Fruit fly (Drosophila melanogaster) whole organism: ENCODE results near the gene CG11791.

ENCODE experiments used
- CG8478 ChIP-seq: fragments of >200 bp; optimal IDR thresholded peaks from 2 replicates; lab custom pipeline; 2018; ENCODE audit warnings: inconsistent platforms
- Dll ChIP-seq: fragments of >200 bp; optimal IDR thresholded peaks from 2 replicates; lab custom pipeline; 2017
- EcR ChIP-seq, 2 experiments: fragments of >200 bp; optimal IDR thresholded peaks; 2 replicates each; lab custom pipeline; 2017; ENCODE audit warnings: missing biosample characterization in 2 of 2, missing genetic modification characterization in 2 of 2, missing genetic modification reagents in 2 of 2
- pan ChIP-seq: fragments of >200 bp; optimal IDR thresholded peaks from 2 replicates; lab custom pipeline; 2017
- psq ChIP-seq: fragments of >200 bp; optimal IDR thresholded peaks from 2 replicates; lab custom pipeline; 2017
- usp ChIP-seq: fragments of >200 bp; optimal IDR thresholded peaks from 2 replicates; lab custom pipeline; 2017; ENCODE audit warnings: missing biosample characterization, missing genetic modification characterization, mixed read lengths

CG11791 gene

dm6 chr3R:25054451-25055188, 5.2 kb downstream of the CG11791 start, which contains the start of gene CG31109:
Gene CG31109 (minus strand): TSS chr3R:25054653.
- no peak for TF ChIP-seq Dll (lab: Kevin White, UChicago)
- no peak for TF ChIP-seq CG8478 (lab: Kevin White, UChicago)

dm6 chr3R:25056016-25056415, 6.6 kb downstream of the CG11791 start, which contains the start of the genes CG31111 and stac:
Gene CG31111 (minus strand): TSS chr3R:25056177.
Gene stac (plus strand): TSS chr3R:25056286.
- TF ChIP-seq pan: no peak
- TF ChIP-seq psq (lab: Kevin White, UChicago): no peak
- no peak for TF ChIP-seq CG8478 (lab: Kevin White, UChicago)
- no peak for TF ChIP-seq EcR (GFP tag; optimal IDR thresholded peaks at IDR 0.05; lab: Kevin White, UChicago)
- no peak for TF ChIP-seq usp (GFP tag; lab: Kevin White, UChicago)
- no peak for TF ChIP-seq Dll (lab: Kevin White, UChicago)

- TF ChIP-seq EcR (GFP tag; optimal IDR thresholded peaks at IDR 0.05; lab: Kevin White, UChicago) (no peak), usp (GFP tag; lab: Kevin White, UChicago) (no peak), pan (no peak)
These were observed 7.2 kb downstream of the CG11791 start for dm6 chr3R:25056488-25057157.

dm6 chr3R:25060462-25060861, 11.0 kb downstream of the CG11791 start:
- no peak for TF ChIP-seq Dll (lab: Kevin White, UChicago)
- no peak for TF ChIP-seq psq (lab: Kevin White, UChicago)
- no peak for TF ChIP-seq pan
- no peak for TF ChIP-seq usp (GFP tag; lab: Kevin White, UChicago)
- no peak for TF ChIP-seq CG8478 (lab: Kevin White, UChicago)
- no peak for TF ChIP-seq EcR (GFP tag; optimal IDR thresholded peaks at IDR 0.05; lab: Kevin White, UChicago)

- TF ChIP-seq Dll (lab: Kevin White, UChicago) (no peak), psq (lab: Kevin White, UChicago) (no peak), EcR (GFP tag; optimal IDR thresholded peaks at IDR 0.05; lab: Kevin White, UChicago) (no peak), pan (no peak), usp (GFP tag; lab: Kevin White, UChicago) (no peak), CG8478 (lab: Kevin White, UChicago) (no peak)
These were observed 15.8 kb downstream of the CG11791 start, which contains the start of the genes veli and PQBP1 for dm6 chr3R:25064907-25065841. Gene veli (minus strand): TSS chr3R:25065591. Gene PQBP1 (plus strand): TSS chr3R:25065791.

- TF ChIP-seq usp (GFP tag; lab: Kevin White, UChicago) (no peak), CG8478 (lab: Kevin White, UChicago) (no peak), EcR (GFP tag; optimal IDR thresholded peaks at IDR 0.05; lab: Kevin White, UChicago) (no peak), pan (no peak), Dll (lab: Kevin White, UChicago) (no peak), psq (lab: Kevin White, UChicago) (no peak)
These were observed 17.4 kb downstream of the CG11791 start for dm6 chr3R:25066856-25067255.

dm6 chr3R:25069569-25069968, 20.2 kb downstream of the CG11791 start, which contains the start of the genes Stt3B and CG11839:
Gene Stt3B (minus strand): TSS chr3R:25069637.
Gene CG11839 (plus strand): TSS chr3R:25069927.
- TF ChIP-seq Dll (lab: Kevin White, UChicago): no peak
- TF ChIP-seq psq (lab: Kevin White, UChicago): no peak
- TF ChIP-seq pan: no peak
- TF ChIP-seq EcR (GFP tag; optimal IDR thresholded peaks at IDR 0.05; lab: Kevin White, UChicago): no peak
- no peak for TF ChIP-seq CG8478 (lab: Kevin White, UChicago)
- no peak for TF ChIP-seq usp (GFP tag; lab: Kevin White, UChicago)

- TF ChIP-seq EcR (GFP tag; optimal IDR thresholded peaks at IDR 0.05; lab: Kevin White, UChicago): no peak
- TF ChIP-seq Dll (lab: Kevin White, UChicago): no peak
- no peak for TF ChIP-seq CG8478 (lab: Kevin White, UChicago)
- no peak for TF ChIP-seq usp (GFP tag; lab: Kevin White, UChicago)
- TF ChIP-seq psq (lab: Kevin White, UChicago): no peak
- no peak for TF ChIP-seq pan
These were observed 21.5 kb downstream of the CG11791 start, which contains the start of gene CG11836 for dm6 chr3R:25070871-25071270. Gene CG11836 (plus strand): TSS chr3R:25071126.

dm6 chr3R:25074558-25074964, 25.1 kb downstream of the CG11791 start, which contains the start of the genes shams and CG11920:
Gene shams (minus strand): TSS chr3R:25074607.
Gene CG11920 (plus strand): TSS chr3R:25074877.
- TF ChIP-seq Dll (lab: Kevin White, UChicago) (no peak), psq (lab: Kevin White, UChicago) (no peak), CG8478 (lab: Kevin White, UChicago) (no peak)

- TF ChIP-seq CG8478 (lab: Kevin White, UChicago) (no peak), Dll (lab: Kevin White, UChicago) (no peak), usp (GFP tag; lab: Kevin White, UChicago) (no peak)
These were observed 27.9 kb downstream of the CG11791 start for dm6 chr3R:25077280-25077820.

dm6 chr3R:25078665-25079064, 29.2 kb downstream of the CG11791 start:
- TF ChIP-seq pan (no peak), EcR (GFP tag; optimal IDR thresholded peaks at IDR 0.05; lab: Kevin White, UChicago) (no peak), CG8478 (lab: Kevin White, UChicago) (no peak), usp (GFP tag; lab: Kevin White, UChicago) (no peak)
